Worm (Caenorhabditis elegans) whole organism, mixed stage, embryonic: ENCODE measurements around the gene C17F4.12.

Experiments used
- blmp-1 ChIP-seq: fragments of 150-350 bp; optimal IDR thresholded peaks from 2 replicates; lab custom pipeline; 2014; ENCODE audit warnings: missing biosample characterization, missing genetic modification characterization
- ham-2 ChIP-seq: fragments of 200-800 bp; sonication (Bioruptor generic); optimal IDR thresholded peaks from 2 replicates; lab custom pipeline; 2018; ENCODE audit warnings: mild to moderate bottlenecking, missing genetic modification characterization, missing compliant biosample characterization
- nhr-237 ChIP-seq: fragments of 150-350 bp; optimal IDR thresholded peaks from 2 replicates; lab custom pipeline; 2014; ENCODE audit warnings: missing biosample characterization, missing genetic modification characterization
- unc-62 ChIP-seq: fragments of 150-350 bp; optimal IDR thresholded peaks from 2 replicates; lab custom pipeline; 2014; ENCODE audit warnings: missing biosample characterization, missing genetic modification reagents, missing genetic modification characterization

DNA sequence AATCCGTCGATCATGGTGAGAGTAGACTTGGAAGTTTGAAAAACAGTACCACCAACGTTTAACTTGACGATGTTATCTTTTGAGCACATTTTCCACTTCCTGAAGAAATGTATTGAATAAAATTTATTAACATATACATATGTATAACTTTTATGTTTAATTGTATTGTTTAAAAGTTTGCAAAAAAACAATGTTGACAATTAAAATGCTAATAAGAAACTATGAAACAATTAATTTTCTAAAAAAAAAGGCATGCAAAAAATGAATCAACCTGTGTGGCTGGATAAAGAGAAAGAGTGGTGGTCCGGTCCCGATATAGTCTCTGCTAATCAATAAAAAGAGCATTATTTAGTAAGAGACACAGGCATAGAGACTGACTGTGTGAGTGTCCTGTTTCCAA, 9.2 kb downstream of the C17F4.12 start, which contains the start of gene C17F4.8:
- TF ChIP-seq blmp-1 (no peak), nhr-237 (tag; lab: Kevin White, UChicago) (no peak), ham-2 (GFP tag; lab: Kevin White, UChicago) (no peak), unc-62 (GFP tag; lab: Kevin White, UChicago) (no peak)
